Worm (Caenorhabditis elegans) whole organism, L4 larva: ENCODE measurements around the gene Y39A1A.20.

Experiments used
- ama-1 ChIP-seq: fragments of 150-350 bp; optimal IDR thresholded peaks from 2 replicates; lab custom pipeline; 2014; ENCODE audit warnings: inconsistent platforms, mixed read lengths
- ceh-62 ChIP-seq: sonication (generic microtip); optimal IDR thresholded peaks from 2 replicates; lab custom pipeline; 2017; ENCODE audit warnings: missing biosample characterization, missing genetic modification characterization
- daf-12 ChIP-seq: fragments of 150-350 bp; optimal IDR thresholded peaks from 2 replicates; lab custom pipeline; 2014; ENCODE audit warnings: missing biosample characterization, missing genetic modification reagents, missing genetic modification characterization
- lin-39 ChIP-seq: fragments of 150-350 bp; optimal IDR thresholded peaks from 2 replicates; lab custom pipeline; 2014; ENCODE audit warnings: missing biosample characterization, missing genetic modification reagents, missing genetic modification characterization
- lir-3 ChIP-seq: sonication (generic microtip); optimal IDR thresholded peaks from 2 replicates; lab custom pipeline; 2016; ENCODE audit warnings: mild to moderate bottlenecking, missing genetic modification characterization, missing compliant biosample characterization
- lsy-2 ChIP-seq, 2 experiments: fragments of 150-350 bp in 1 of 2; sonication (generic microtip) in 1 of 2; optimal IDR thresholded peaks; 2 replicates each; lab custom pipeline; 2014 to 2017; ENCODE audit warnings: missing biosample characterization in 2 of 2, missing genetic modification characterization in 2 of 2
- mep-1 ChIP-seq: fragments of 150-350 bp; sonication (generic microtip); optimal IDR thresholded peaks from 3 replicates; lab custom pipeline; 2014; ENCODE audit warnings: missing biosample characterization, missing genetic modification characterization
- nhr-11 ChIP-seq: fragments of 150-350 bp; optimal IDR thresholded peaks from 2 replicates; lab custom pipeline; 2014; ENCODE audit warnings: missing biosample characterization, missing genetic modification characterization
- nhr-25 ChIP-seq: sonication (generic microtip); optimal IDR thresholded peaks from 2 replicates; lab custom pipeline; 2017; ENCODE audit warnings: missing genetic modification characterization, mild to moderate bottlenecking, missing compliant biosample characterization, antibody characterized with exemption, moderate library complexity, borderline replicate concordance; ENCODE audit not compliant: insufficient read depth

DNA sequence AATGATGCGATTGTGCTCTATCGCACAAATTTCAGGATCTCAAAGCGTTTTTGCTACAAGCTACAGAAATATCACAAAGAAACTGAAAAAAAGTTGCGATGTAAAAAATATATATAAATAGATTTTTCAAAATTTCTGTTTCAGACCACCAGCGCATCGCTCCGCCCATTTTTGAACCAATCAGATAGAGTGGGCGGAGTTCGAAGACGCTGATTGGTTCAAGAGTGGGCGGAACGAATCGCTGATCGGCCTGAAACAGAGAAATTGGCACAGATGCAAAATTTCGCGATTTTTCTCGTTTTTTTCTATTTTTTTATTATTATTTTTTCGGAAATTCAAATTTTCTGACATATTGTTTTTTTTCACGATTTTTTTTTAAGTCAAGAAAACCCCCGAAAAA is 2.4 kb upstream of the Y39A1A.20 start:
- TF ChIP-seq lin-39 (tag; lab: Kevin White, UChicago) = no peak
- no peak for TF ChIP-seq lir-3 (tag; lab: Kevin White, UChicago)
- TF ChIP-seq nhr-11 = no peak
- no peak for TF ChIP-seq ama-1
- TF ChIP-seq daf-12 (tag; lab: Kevin White, UChicago) = no peak
- no peak for TF ChIP-seq ceh-62 (tag; lab: Kevin White, UChicago)
- TF ChIP-seq lsy-2 (tag; optimal IDR thresholded peaks at IDR 0.05; lab: Kevin White, UChicago) = no peak
- no peak for TF ChIP-seq nhr-25 (tag; lab: Kevin White, UChicago)
- TF ChIP-seq mep-1 = no peak
